Worm (Caenorhabditis elegans) whole organism, L4 larva: Measurements from ENCODE around the gene fut-8.

Experiments
- F44E2.7 ChIP-seq: fragments of 200-800 bp; sonication (Bioruptor generic); IDR thresholded peaks from 2 replicates; pipeline ENCODE4 v2.1.2; 2022; ENCODE audit warnings: missing genetic modification characterization, missing compliant biosample characterization
- ama-1 ChIP-seq: fragments of 150-350 bp; optimal IDR thresholded peaks from 2 replicates; lab custom pipeline; 2014; ENCODE audit warnings: inconsistent platforms, mixed read lengths
- fkh-10 ChIP-seq: fragments of 150-350 bp; optimal IDR thresholded peaks from 2 replicates; lab custom pipeline; 2014; ENCODE audit warnings: missing biosample characterization, missing genetic modification reagents, missing genetic modification characterization
- hif-1 ChIP-seq, 2 experiments: sonication (generic microtip); optimal IDR thresholded peaks; 2 replicates each; lab custom pipeline; 2016 to 2017; ENCODE audit warnings: missing compliant biosample characterization in 2 of 2, missing genetic modification characterization in 2 of 2, missing genetic modification reagents in 2 of 2, missing genotype in 2 of 2, mild to moderate bottlenecking in 1 of 2
- lsy-2 ChIP-seq, 2 experiments: fragments of 150-350 bp in 1 of 2; sonication (generic microtip) in 1 of 2; optimal IDR thresholded peaks; 2 replicates each; lab custom pipeline; 2014 to 2017; ENCODE audit warnings: missing biosample characterization in 2 of 2, missing genetic modification characterization in 2 of 2
- nhr-25 ChIP-seq: sonication (generic microtip); optimal IDR thresholded peaks from 2 replicates; lab custom pipeline; 2017; ENCODE audit warnings: missing genetic modification characterization, mild to moderate bottlenecking, missing compliant biosample characterization, antibody characterized with exemption, moderate library complexity, borderline replicate concordance; ENCODE audit not compliant: insufficient read depth
- nhr-28 ChIP-seq: fragments of 150-350 bp; optimal IDR thresholded peaks from 2 replicates; lab custom pipeline; 2014; ENCODE audit warnings: missing biosample characterization, missing genetic modification characterization
- nhr-76 ChIP-seq: fragments of 150-350 bp; optimal IDR thresholded peaks from 2 replicates; lab custom pipeline; 2014; ENCODE audit warnings: missing biosample characterization, missing genetic modification characterization
- set-16 ChIP-seq: fragments of 200-800 bp; sonication (Bioruptor generic); IDR thresholded peaks from 2 replicates; pipeline ENCODE4 v1.3.6; 2022; ENCODE audit warnings: missing genetic modification reagents, missing genetic modification characterization, missing compliant biosample characterization
- skn-1 ChIP-seq: fragments of 150-350 bp; optimal IDR thresholded peaks from 2 replicates; lab custom pipeline; 2014; ENCODE audit warnings: missing biosample characterization, missing genetic modification characterization

ce11 chrV:5996114-5996513 is 5.8 kb upstream of the fut-8 start, which contains the start of gene cpg-4:
- no peak for TF ChIP-seq fkh-10 (GFP tag; lab: Kevin White, UChicago)
- TF ChIP-seq lsy-2 (tag; optimal IDR thresholded peaks at IDR 0.05; lab: Kevin White, UChicago), result no peak
- TF ChIP-seq nhr-76 (tag; lab: Kevin White, UChicago), result no peak
- TF ChIP-seq ama-1, result no peak
- no peak for TF ChIP-seq hif-1 (tag; optimal IDR thresholded peaks at IDR 0.05; lab: Kevin White, UChicago)
- TF ChIP-seq F44E2.7 (GFP tag; lab: Robert Waterston, UW), result no peak
- TF ChIP-seq skn-1, result no peak
- no peak for TF ChIP-seq nhr-28 (tag; lab: Kevin White, UChicago)
- TF ChIP-seq nhr-25 (tag; lab: Kevin White, UChicago), result no peak
- no peak for TF ChIP-seq set-16 (GFP tag; lab: Robert Waterston, UW)
